Worm (Caenorhabditis elegans): ENCODE data around the gene gtap-1.

DNA sequence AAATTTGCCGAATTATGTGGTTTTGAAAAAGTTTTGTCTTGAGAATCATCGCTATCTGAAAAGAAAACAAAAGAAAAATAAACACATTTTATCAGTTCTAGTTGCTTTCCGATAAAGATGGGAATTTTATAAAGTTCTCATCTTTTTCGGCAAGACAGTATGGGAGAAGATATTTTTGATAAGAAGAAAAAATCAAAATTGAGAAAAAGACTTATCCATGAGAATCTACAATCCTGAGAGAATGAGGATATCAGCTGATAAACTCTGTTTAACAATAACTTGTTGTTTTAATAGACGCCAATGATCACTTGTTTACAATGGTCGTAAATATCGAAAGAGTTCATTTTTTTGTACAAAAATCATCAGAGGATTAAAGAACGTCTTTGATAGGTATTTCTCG is 43.0 kb upstream of the gtap-1 start, which contains the start of gene F55C12.6:
- TF ChIP-seq unc-3 (GFP tag; conservative IDR thresholded peaks at IDR 0.05) (no peak), unc-3 (tag; optimal IDR thresholded peaks at IDR 0.05) (no peak), unc-42 (tag; optimal IDR thresholded peaks at IDR 0.05) (no peak)
